Fruit fly (Drosophila melanogaster) whole organism, embryonic: ENCODE measurements around the gene Karybeta3.

Experiments used
- NFAT ChIP-seq: fragments of 200-800 bp; sonication (Bioruptor generic); IDR thresholded peaks from 2 replicates; pipeline ENCODE4 v1.3.6; 2022; ENCODE audit warnings: missing biosample characterization, missing genetic modification characterization
- bab2 ChIP-seq: fragments of 200-800 bp; sonication (Bioruptor generic); optimal IDR thresholded peaks from 2 replicates; lab custom pipeline; 2016; ENCODE audit warnings: missing biosample characterization, missing genetic modification characterization
- ems ChIP-seq: fragments of 200-800 bp; sonication (Bioruptor generic); optimal IDR thresholded peaks from 3 replicates; lab custom pipeline; 2016; ENCODE audit warnings: missing biosample characterization, missing genetic modification characterization
- gce ChIP-seq: fragments of 200-800 bp; sonication (Bioruptor generic); IDR thresholded peaks from 3 replicates; pipeline ENCODE4 v1.3.6; 2022; ENCODE audit warnings: missing biosample characterization, missing genetic modification characterization

DNA sequence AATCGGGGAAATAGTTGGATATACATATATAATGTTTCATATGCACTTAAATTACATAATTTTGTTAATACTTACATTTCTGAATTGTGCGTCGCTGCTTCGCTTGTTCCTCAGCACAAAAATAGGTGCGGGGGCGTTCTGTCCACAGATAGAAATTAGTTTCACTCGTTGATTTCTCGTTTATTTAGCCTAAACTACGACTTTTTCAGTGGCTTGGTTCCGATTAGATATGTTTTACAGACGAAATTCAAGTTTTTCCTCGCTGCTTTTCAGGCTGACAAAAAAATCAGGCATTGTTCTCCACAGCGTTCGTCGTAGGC is 7.8 kb upstream of the Karybeta3 start:
- no peak for TF ChIP-seq NFAT (GFP tag; lab: Robert Waterston, UW)
- no peak for TF ChIP-seq gce
- TF ChIP-seq ems, result no peak
- TF ChIP-seq bab2 (GFP tag; lab: Kevin White, UChicago), result no peak
